Worm (Caenorhabditis elegans) whole organism, young adult: ENCODE results near the gene taf-3.

Experiments used
- ceh-27 ChIP-seq: fragments of 200-800 bp; sonication (Bioruptor generic); optimal IDR thresholded peaks from 2 replicates; lab custom pipeline; 2018; ENCODE audit warnings: mild to moderate bottlenecking, missing genetic modification characterization, moderate library complexity, missing compliant biosample characterization
- egl-18 ChIP-seq: fragments of 200-800 bp; sonication (Bioruptor generic); IDR thresholded peaks from 2 replicates; pipeline ENCODE4 v1.3.6; 2022; ENCODE audit warnings: missing genetic modification reagents, missing genetic modification characterization, missing compliant biosample characterization
- him-1 ChIP-seq: sonication (generic microtip); optimal IDR thresholded peaks from 2 replicates; lab custom pipeline; 2016; ENCODE audit warnings: missing genotype, missing genetic modification reagents, missing genetic modification characterization, missing compliant biosample characterization
- snpc-4 ChIP-seq, 5 experiments: fragments of 150-350 bp in 1 of 5; sonication (generic microtip) in 4 of 5; optimal IDR thresholded peaks; 2 replicates each; lab custom pipeline; 2014 to 2018; ENCODE audit warnings: missing genetic modification characterization in 5 of 5, missing biosample characterization in 3 of 5, antibody characterized with exemption in 2 of 5, mild to moderate bottlenecking in 2 of 5, missing compliant biosample characterization in 2 of 5, missing genotype in 2 of 5, moderate library complexity in 2 of 5, missing genetic modification reagents in 1 of 5
- unc-62 ChIP-seq: fragments of 150-350 bp; optimal IDR thresholded peaks from 2 replicates; lab custom pipeline; 2014; ENCODE audit warnings: missing biosample characterization, missing genetic modification reagents, missing genetic modification characterization

DNA sequence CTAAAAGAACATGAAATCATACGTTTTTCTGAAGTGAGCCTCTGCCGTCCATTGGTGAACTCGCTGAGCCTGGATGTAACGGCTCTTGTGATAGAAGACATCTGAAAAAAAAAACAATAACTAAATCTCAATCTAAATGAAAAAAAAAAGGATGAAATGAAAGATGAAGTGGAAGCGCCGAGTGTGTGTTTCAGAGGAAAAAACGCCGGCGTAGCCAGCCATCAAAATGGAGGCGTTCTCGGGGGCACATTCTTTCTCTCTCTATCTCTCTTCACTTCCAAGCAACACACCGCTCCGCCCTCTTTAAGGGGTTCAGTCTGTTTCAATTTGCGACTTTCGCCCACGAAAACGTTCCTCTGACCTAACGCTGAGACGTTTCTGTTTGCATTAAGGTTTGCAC, 14.6 kb upstream of the taf-3 start, which contains the start of gene T01B4.3:
- TF ChIP-seq ceh-27 (no peak), him-1 (no peak), unc-62 (GFP tag; lab: Kevin White, UChicago) (no peak), snpc-4 (GFP tag; optimal IDR thresholded peaks at IDR 0.05; lab: Kevin White, UChicago) (no peak), snpc-4 (tag; optimal IDR thresholded peaks at IDR 0.05; lab: Kevin White, UChicago) (no peak), egl-18 (no peak)
